Worm (Caenorhabditis elegans) whole organism, early embryonic: ENCODE results near the gene nhr-202.

Source experiments
- ceh-36 ChIP-seq: sonication (generic microtip); optimal IDR thresholded peaks from 2 replicates; lab custom pipeline; 2016; ENCODE audit warnings: missing genetic modification characterization, inconsistent platforms, missing compliant biosample characterization
- flt-1 ChIP-seq: fragments of 200-800 bp; sonication (Bioruptor generic); IDR thresholded peaks from 2 replicates; pipeline ENCODE4 v1.3.6; 2022; ENCODE audit warnings: missing genetic modification characterization, missing compliant biosample characterization
- scrt-1 ChIP-seq: fragments of 200-800 bp; sonication (Bioruptor generic); IDR thresholded peaks from 2 replicates; pipeline ENCODE4 v1.3.6; 2022; ENCODE audit warnings: missing genetic modification characterization, missing compliant biosample characterization
- tbx-11 ChIP-seq: fragments of 200-800 bp; sonication (Bioruptor generic); IDR thresholded peaks from 2 replicates; pipeline ENCODE4 v1.3.6; 2022; ENCODE audit warnings: missing genetic modification characterization, missing compliant biosample characterization

DNA sequence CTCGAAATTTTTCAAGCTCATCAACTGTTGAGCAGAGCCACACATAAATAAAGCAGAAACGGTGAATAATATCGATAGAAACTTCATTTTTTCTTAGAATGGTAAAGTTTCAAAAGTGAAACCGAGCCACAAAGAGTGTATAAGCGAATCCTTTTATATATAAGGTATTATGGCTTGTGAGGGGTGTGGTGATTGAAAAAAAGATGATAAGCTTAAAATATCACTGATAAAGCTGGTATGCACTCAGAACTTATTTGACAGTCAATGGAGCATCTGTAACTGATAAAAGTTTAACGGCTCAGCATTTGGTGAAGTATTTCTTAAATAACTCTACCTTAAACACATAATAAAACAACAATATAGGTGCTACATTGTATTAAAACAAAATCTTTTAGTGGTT lies 47.8 kb upstream of the nhr-202 start, which contains the start of gene dod-19:
- TF ChIP-seq scrt-1 (GFP tag; lab: Robert Waterston, UW) (no peak), flt-1 (GFP tag; lab: Robert Waterston, UW) (no peak), tbx-11 (GFP tag; lab: Robert Waterston, UW) (no peak), ceh-36 (tag; lab: Kevin White, UChicago) (no peak)
